Worm (Caenorhabditis elegans): ENCODE measurements around the gene sft-4.

- TF ChIP-seq mdl-1 (tag; optimal IDR thresholded peaks at IDR 0.05) (peak in 1 of 2 experiments; percentile 14), nhr-237 (tag; optimal IDR thresholded peaks at IDR 0.05) (no peak), snpc-4 (tag; optimal IDR thresholded peaks at IDR 0.05) (no peak), nhr-77 (tag; optimal IDR thresholded peaks at IDR 0.05) (peak; percentile 13), jun-1 (tag; optimal IDR thresholded peaks at IDR 0.05) (peak; percentile 54)
Measured at ce11 chrX:5728956-5729467, 51.5 kb downstream of the sft-4 start.
